Fruit fly (Drosophila melanogaster) whole organism, larva: Measurements from ENCODE around the gene CG31156.
A peak's percentile ranks its signal among the peaks of the same experiment; 100 is the strongest.

Experiments used
- noc ChIP-seq: fragments of 200-800 bp; sonication (Bioruptor generic); optimal IDR thresholded peaks from 3 replicates; lab custom pipeline; 2019; ENCODE audit warnings: missing biosample characterization, mild to moderate bottlenecking, missing genetic modification characterization, moderate library complexity

CG31156 gene

DNA sequence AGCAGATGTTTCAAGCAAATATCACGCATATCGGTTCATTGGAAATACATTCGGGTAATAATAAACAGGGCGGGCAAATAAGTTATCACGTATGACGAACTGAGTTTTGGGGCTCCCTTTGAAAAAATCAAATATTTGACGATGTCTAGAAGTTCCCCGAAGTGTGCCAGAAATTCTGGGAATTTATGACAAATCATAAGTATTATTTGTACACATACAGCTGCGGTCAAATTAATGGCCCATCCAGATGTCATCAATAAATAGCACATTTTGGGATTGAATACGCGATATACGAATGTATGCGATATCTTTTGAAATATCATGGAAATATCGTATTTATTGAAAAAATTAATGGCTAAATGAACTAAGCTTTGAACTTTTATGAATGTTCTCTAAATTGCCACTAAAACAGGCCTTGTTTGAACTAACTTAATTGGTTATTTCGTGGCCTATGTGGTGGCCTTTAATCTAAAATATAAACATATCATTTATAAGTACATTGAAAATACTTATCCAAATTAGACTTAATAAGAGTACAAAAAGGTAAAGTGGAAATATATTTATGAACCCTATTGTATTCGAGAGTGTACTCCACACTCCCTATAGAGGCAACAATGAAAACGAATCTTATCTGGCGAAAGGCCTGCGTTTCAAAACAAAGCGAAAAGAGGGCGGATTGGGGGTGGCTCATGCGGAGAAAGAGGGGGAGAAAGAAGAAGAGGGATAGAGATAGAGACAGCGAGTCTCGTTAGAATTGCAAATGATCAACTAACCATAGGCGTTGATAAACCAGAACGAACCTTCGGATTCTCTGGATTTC, 12.3 kb upstream of the CG31156 start:
- peak; percentile 74 for TF ChIP-seq noc (tag; lab: Kevin White, UChicago)

DNA sequence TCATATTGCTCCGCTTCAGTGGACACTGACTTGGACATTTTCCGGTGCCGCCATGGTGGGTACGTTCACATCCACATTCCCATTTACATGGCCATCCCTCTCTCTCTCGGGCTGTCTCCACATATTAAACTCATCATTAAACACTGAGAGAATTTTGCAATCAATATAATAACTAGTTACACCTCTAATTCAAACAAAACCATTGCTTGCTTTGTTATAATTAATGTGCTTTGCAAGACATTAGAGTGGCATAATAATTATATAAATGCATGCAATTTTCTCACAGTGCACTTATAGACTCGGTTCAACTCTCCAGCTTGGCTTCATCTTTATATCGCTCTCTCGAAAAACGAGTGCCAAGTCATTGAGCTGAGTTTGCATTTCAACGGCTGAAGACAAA, 11.3 kb upstream of the CG31156 start:
- no peak for TF ChIP-seq noc (tag; lab: Kevin White, UChicago)

dm6 chr3R:22618280-22618679, 4.8 kb upstream of the CG31156 start, which contains the start of gene mRpL45:
mRpL45 (plus strand) TSS chr3R:22618492.
- TF ChIP-seq noc (tag; lab: Kevin White, UChicago), result no peak

DNA sequence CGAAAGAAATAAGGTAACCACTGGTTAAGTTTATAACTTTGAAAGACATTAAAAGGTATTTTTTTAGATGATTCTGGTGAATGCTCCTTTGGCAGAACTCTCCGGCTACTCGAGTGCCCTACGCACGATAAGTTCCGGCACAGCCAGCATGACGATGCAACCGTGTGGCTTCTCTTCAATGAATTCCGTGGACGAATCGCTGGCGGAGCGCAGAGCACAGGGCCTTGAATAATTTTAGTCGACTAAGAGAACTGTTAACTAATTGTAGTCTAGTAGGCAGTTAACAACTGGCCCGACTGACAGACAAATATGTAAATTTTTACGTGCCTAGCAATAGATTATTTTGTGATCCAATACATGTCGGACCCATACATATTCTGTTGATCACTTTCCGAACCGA, 2.8 kb upstream of the CG31156 start, which contains the start of gene CG31161:
Gene CG31161, plus strand, starts transcription at position 301 of the 400 bp plus-strand sequence.
- no peak for TF ChIP-seq noc (tag; lab: Kevin White, UChicago)

- no peak for TF ChIP-seq noc (tag; lab: Kevin White, UChicago)
Observed at dm6 chr3R:22609185-22609584, 4.3 kb downstream of the CG31156 start, which contains the start of gene CG13843. CG13843 (plus strand) TSS chr3R:22609485.

dm6 chr3R:22602783-22603182, 10.7 kb downstream of the CG31156 start:
- TF ChIP-seq noc (tag; lab: Kevin White, UChicago), result no peak

dm6 chr3R:22598759-22599158, 14.7 kb downstream of the CG31156 start:
- TF ChIP-seq noc (tag; lab: Kevin White, UChicago), result no peak

dm6 chr3R:22597344-22597954, 16.0 kb downstream of the CG31156 start:
- TF ChIP-seq noc (tag; lab: Kevin White, UChicago), result peak; percentile 14

DNA sequence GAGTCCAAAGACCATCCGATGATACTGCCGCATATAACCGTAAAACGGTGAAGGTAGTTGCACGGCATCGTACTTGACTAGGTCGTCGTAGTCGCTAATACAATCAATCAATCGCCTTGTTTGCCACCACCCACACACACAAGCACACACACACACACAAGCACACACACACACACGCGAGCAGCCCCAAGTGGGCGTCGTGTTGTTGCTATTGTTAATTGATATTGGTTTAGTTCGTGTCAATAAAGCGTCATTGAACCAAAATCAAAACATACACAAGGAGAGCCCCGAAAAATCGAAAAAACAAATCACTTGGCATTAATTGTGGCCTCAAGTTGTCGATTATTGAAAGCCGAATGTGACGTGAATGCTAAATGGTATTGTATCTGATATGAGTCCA, 17.0 kb downstream of the CG31156 start:
- no peak for TF ChIP-seq noc (tag; lab: Kevin White, UChicago)

DNA sequence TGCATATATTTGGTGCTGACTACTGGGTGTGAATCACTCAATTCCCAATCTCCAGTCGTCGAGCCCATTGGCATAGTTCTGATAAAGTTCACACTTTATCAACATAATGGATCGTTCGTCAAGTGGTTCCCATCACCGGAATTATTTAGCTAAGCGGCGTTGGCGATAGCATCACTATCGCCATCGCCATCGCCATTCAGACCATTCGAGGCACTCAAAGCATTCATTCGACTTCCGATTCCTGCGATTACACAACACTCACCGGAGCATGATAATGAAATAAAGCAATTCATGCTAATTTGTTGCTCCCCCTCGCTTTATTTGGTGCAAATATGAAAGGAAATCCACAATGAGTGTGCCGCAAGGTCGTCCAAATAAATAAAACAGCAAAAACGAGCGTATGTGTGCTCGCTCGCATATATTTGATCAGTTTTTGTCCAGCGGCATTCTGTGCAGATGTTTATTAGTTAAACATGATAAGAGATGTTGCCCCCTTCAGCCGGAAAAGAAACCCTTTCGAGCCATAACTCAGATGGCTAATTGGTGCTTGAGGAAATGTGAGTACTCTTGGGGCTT, 18.1 kb downstream of the CG31156 start:
- TF ChIP-seq noc (tag; lab: Kevin White, UChicago), result peak; percentile 45

dm6 chr3R:22594257-22594656, 19.2 kb downstream of the CG31156 start:
- TF ChIP-seq noc (tag; lab: Kevin White, UChicago), result no peak

DNA sequence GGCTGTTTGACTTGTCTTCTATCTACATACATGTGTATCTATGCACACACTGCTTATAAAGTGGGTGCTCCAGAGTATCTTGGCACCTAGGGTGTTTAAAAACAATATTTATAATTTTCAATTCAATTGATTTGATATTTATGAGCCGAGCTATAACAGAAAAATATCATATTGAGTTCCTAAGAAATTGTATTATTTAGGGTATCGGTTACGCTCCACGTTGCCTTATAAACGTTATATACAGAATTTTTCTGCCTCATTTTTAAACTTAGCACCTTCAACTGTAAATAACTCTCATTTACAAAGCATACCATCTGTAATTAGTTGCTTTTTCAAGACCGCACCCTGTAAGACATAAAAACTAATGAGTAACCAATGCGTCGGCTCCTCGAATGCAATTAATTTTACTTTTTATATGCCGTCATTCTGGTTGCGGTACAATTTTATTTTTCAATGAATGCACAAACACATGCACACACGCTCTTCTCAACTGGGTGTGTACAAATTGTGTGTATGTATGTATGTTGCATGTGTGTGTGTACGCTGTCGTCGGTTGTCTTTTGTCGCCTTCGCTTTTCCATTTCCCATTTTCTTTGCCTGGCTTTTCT, 22.7 kb downstream of the CG31156 start:
- no peak for TF ChIP-seq noc (tag; lab: Kevin White, UChicago)

DNA sequence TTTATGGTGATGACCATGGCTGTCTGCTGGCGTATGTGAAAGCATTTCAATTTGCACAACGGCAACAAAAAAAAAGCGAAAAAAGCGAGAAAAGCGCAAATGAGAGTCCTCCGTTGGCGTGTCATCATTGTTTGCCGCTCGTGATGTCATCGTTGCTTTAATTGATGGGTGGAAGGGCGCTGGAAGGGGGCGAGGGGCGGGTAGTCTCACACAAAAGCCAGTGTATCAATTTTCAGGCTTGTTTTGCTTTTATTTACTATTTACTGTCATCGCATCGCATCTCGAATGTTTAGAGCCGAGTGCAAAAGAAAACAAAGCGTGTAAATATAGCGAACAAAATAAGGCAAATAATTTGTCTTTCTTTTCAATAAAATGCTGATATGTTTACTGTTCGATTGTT, 24.1 kb downstream of the CG31156 start:
- no peak for TF ChIP-seq noc (tag; lab: Kevin White, UChicago)

dm6 chr3R:22588756-22589155, 24.7 kb downstream of the CG31156 start:
- TF ChIP-seq noc (tag; lab: Kevin White, UChicago), result no peak

- TF ChIP-seq noc (tag; lab: Kevin White, UChicago), result peak; percentile 52
Observed at dm6 chr3R:22587419-22587963, 26.0 kb downstream of the CG31156 start, which contains the start of gene Efa6. Efa6 (plus strand) TSS chr3R:22587755.

DNA sequence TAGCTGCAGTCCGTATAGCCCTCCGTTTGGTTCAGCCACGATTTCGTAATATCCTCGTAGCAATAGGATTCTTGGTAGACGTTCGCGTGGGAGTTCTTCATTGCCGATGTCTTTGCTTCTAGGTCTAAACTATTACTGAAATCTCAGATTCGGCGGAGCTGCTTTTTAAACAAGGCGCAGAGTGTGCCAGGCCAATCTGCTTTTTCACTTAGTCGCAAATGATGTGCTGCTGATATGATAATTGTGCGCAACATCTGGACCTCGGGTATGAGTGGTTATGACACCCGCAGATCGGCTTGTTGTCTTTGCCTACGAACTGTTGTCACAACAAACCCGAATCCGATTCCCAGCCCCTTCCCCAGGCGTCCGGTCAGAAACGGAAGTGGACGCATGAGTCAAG, 26.9 kb downstream of the CG31156 start, which contains the start of gene btn:
Gene btn, minus strand, starts transcription at position 101 of the 400 bp plus-strand sequence.
- no peak for TF ChIP-seq noc (tag; lab: Kevin White, UChicago)
